Worm (Caenorhabditis elegans) whole organism, midembryonic: ENCODE results near the gene K08D8.2.

ENCODE experiments used
- T22C8.4 ChIP-seq: fragments of 200-800 bp; sonication (Bioruptor generic); IDR thresholded peaks from 2 replicates; pipeline ENCODE4 v1.3.6; 2022; ENCODE audit warnings: missing genetic modification characterization, missing compliant biosample characterization
- cog-1 ChIP-seq: sonication (generic microtip); optimal IDR thresholded peaks from 2 replicates; lab custom pipeline; 2016; ENCODE audit warnings: missing genetic modification characterization, missing compliant biosample characterization
- flt-1 ChIP-seq: fragments of 200-800 bp; sonication (Bioruptor generic); IDR thresholded peaks from 2 replicates; pipeline ENCODE4 v1.3.6; 2022; ENCODE audit warnings: missing genetic modification characterization, missing compliant biosample characterization
- klf-2 ChIP-seq: fragments of 200-800 bp; sonication (Bioruptor generic); conservative IDR thresholded peaks from 2 replicates; pipeline ENCODE4 v1.3.6; 2022; ENCODE audit warnings: missing genetic modification reagents, missing genetic modification characterization, missing compliant biosample characterization
- med-1 ChIP-seq: sonication (generic microtip); optimal IDR thresholded peaks from 2 replicates; lab custom pipeline; 2017; ENCODE audit warnings: missing genetic modification characterization, mild to moderate bottlenecking, missing compliant biosample characterization, antibody characterized with exemption, missing genetic modification reagents; ENCODE audit not compliant: insufficient read depth
- ref-1 ChIP-seq: fragments of 200-800 bp; sonication (Bioruptor generic); conservative IDR thresholded peaks from 2 replicates; pipeline ENCODE4 v1.3.6; 2022; ENCODE audit warnings: missing genetic modification reagents, missing genetic modification characterization, missing compliant biosample characterization
- tab-1 ChIP-seq: fragments of 200-800 bp; sonication (Bioruptor generic); IDR thresholded peaks from 2 replicates; pipeline ENCODE4 v1.3.6; 2022; ENCODE audit warnings: missing genetic modification characterization, missing compliant biosample characterization
- ztf-23 ChIP-seq: fragments of 200-800 bp; sonication (Bioruptor generic); IDR thresholded peaks from 2 replicates; pipeline ENCODE4 v1.3.6; 2022; ENCODE audit warnings: missing genetic modification reagents, missing genetic modification characterization, missing compliant biosample characterization
- ztf-29 ChIP-seq: fragments of 200-800 bp; sonication (Bioruptor generic); IDR thresholded peaks from 2 replicates; pipeline ENCODE4 v1.3.6; 2022; ENCODE audit warnings: missing genetic modification reagents, missing genetic modification characterization, missing compliant biosample characterization

Gene K08D8.2

ce11 chrIV:12894996-12895395, 7.9 kb upstream of the K08D8.2 start, which contains the start of gene K08D8.11:
Gene K08D8.11 (plus strand): TSS chrIV:12895296.
- TF ChIP-seq cog-1 (tag; lab: Kevin White, UChicago) (no peak), ref-1 (GFP tag; lab: Robert Waterston, UW) (no peak), klf-2 (GFP tag; lab: Robert Waterston, UW) (no peak), flt-1 (GFP tag; lab: Robert Waterston, UW) (no peak), med-1 (no peak), ztf-29 (GFP tag; lab: Robert Waterston, UW) (no peak), T22C8.4 (GFP tag; lab: Robert Waterston, UW) (no peak), ztf-23 (GFP tag; lab: Robert Waterston, UW) (no peak)

ce11 chrIV:12896371-12896882, 6.4 kb upstream of the K08D8.2 start, which contains the start of gene K08D8.7:
Gene K08D8.7 (plus strand): TSS chrIV:12896832.
- TF ChIP-seq med-1 (no peak), ztf-29 (GFP tag; lab: Robert Waterston, UW) (no peak), T22C8.4 (GFP tag; lab: Robert Waterston, UW) (no peak), klf-2 (GFP tag; lab: Robert Waterston, UW) (no peak), tab-1 (GFP tag; lab: Robert Waterston, UW) (no peak), ztf-23 (GFP tag; lab: Robert Waterston, UW) (no peak), ref-1 (GFP tag; lab: Robert Waterston, UW) (no peak), flt-1 (GFP tag; lab: Robert Waterston, UW) (no peak), cog-1 (tag; lab: Kevin White, UChicago) (no peak)

- no peak for TF ChIP-seq T22C8.4 (GFP tag; lab: Robert Waterston, UW)
- TF ChIP-seq flt-1 (GFP tag; lab: Robert Waterston, UW): no peak
- TF ChIP-seq klf-2 (GFP tag; lab: Robert Waterston, UW): no peak
- no peak for TF ChIP-seq med-1
- no peak for TF ChIP-seq ztf-23 (GFP tag; lab: Robert Waterston, UW)
- no peak for TF ChIP-seq ref-1 (GFP tag; lab: Robert Waterston, UW)
- no peak for TF ChIP-seq ztf-29 (GFP tag; lab: Robert Waterston, UW)
- no peak for TF ChIP-seq cog-1 (tag; lab: Kevin White, UChicago)
- no peak for TF ChIP-seq tab-1 (GFP tag; lab: Robert Waterston, UW)
Observed at ce11 chrIV:12897146-12897545, 5.7 kb upstream of the K08D8.2 start.

ce11 chrIV:12898823-12899222, 4.0 kb upstream of the K08D8.2 start:
- TF ChIP-seq cog-1 (tag; lab: Kevin White, UChicago): no peak
- no peak for TF ChIP-seq ztf-29 (GFP tag; lab: Robert Waterston, UW)

- TF ChIP-seq cog-1 (tag; lab: Kevin White, UChicago) (no peak), ref-1 (GFP tag; lab: Robert Waterston, UW) (no peak), ztf-23 (GFP tag; lab: Robert Waterston, UW) (no peak), ztf-29 (GFP tag; lab: Robert Waterston, UW) (no peak), klf-2 (GFP tag; lab: Robert Waterston, UW) (no peak), flt-1 (GFP tag; lab: Robert Waterston, UW) (no peak), tab-1 (GFP tag; lab: Robert Waterston, UW) (no peak), med-1 (no peak), T22C8.4 (GFP tag; lab: Robert Waterston, UW) (no peak)
Observed at ce11 chrIV:12899392-12899791, 3.5 kb upstream of the K08D8.2 start, which contains the start of gene K08D8.9. Gene K08D8.9 (plus strand): TSS chrIV:12899692.

ce11 chrIV:12900267-12900666, 2.6 kb upstream of the K08D8.2 start, which contains the start of gene K08D8.10:
Gene K08D8.10 (plus strand): TSS chrIV:12900567.
- TF ChIP-seq med-1 (no peak), klf-2 (GFP tag; lab: Robert Waterston, UW) (no peak), ztf-29 (GFP tag; lab: Robert Waterston, UW) (no peak), ztf-23 (GFP tag; lab: Robert Waterston, UW) (no peak)

- TF ChIP-seq flt-1 (GFP tag; lab: Robert Waterston, UW) (no peak), klf-2 (GFP tag; lab: Robert Waterston, UW) (no peak), ztf-23 (GFP tag; lab: Robert Waterston, UW) (no peak), T22C8.4 (GFP tag; lab: Robert Waterston, UW) (no peak), med-1 (no peak), ref-1 (GFP tag; lab: Robert Waterston, UW) (no peak), cog-1 (tag; lab: Kevin White, UChicago) (no peak), ztf-29 (GFP tag; lab: Robert Waterston, UW) (no peak), tab-1 (GFP tag; lab: Robert Waterston, UW) (no peak)
Observed at ce11 chrIV:12901602-12902001, 1.3 kb upstream of the K08D8.2 start.

ce11 chrIV:12903687-12904086, 827 bp downstream of the K08D8.2 start:
- TF ChIP-seq ref-1 (GFP tag; lab: Robert Waterston, UW) (no peak), T22C8.4 (GFP tag; lab: Robert Waterston, UW) (no peak), flt-1 (GFP tag; lab: Robert Waterston, UW) (no peak), ztf-23 (GFP tag; lab: Robert Waterston, UW) (no peak), klf-2 (GFP tag; lab: Robert Waterston, UW) (no peak), tab-1 (GFP tag; lab: Robert Waterston, UW) (no peak), cog-1 (tag; lab: Kevin White, UChicago) (no peak), med-1 (no peak), ztf-29 (GFP tag; lab: Robert Waterston, UW) (no peak)

ce11 chrIV:12906529-12906928, 3.7 kb downstream of the K08D8.2 start, which contains the start of gene K08D8.3:
Gene K08D8.3 (minus strand): TSS chrIV:12906659.
- TF ChIP-seq klf-2 (GFP tag; lab: Robert Waterston, UW): no peak
- TF ChIP-seq med-1: no peak
- no peak for TF ChIP-seq ztf-29 (GFP tag; lab: Robert Waterston, UW)
- no peak for TF ChIP-seq ref-1 (GFP tag; lab: Robert Waterston, UW)
- TF ChIP-seq T22C8.4 (GFP tag; lab: Robert Waterston, UW): no peak
- no peak for TF ChIP-seq cog-1 (tag; lab: Kevin White, UChicago)
- TF ChIP-seq flt-1 (GFP tag; lab: Robert Waterston, UW): no peak
- no peak for TF ChIP-seq tab-1 (GFP tag; lab: Robert Waterston, UW)
- TF ChIP-seq ztf-23 (GFP tag; lab: Robert Waterston, UW): no peak
